Worm (Caenorhabditis elegans) whole organism, L4/young adult: ENCODE measurements around the gene Y22D7AL.9.

Experiments used
- dao-5 ChIP-seq: sonication (generic microtip); optimal IDR thresholded peaks from 2 replicates; lab custom pipeline; 2016; ENCODE audit warnings: missing genotype, missing genetic modification characterization, moderate library complexity, missing compliant biosample characterization
- him-1 ChIP-seq: sonication (generic microtip); optimal IDR thresholded peaks from 2 replicates; lab custom pipeline; 2016; ENCODE audit warnings: missing genotype, missing genetic modification reagents, missing genetic modification characterization, missing compliant biosample characterization

ce11 chrIII:1634270-1634669, 20.4 kb upstream of the Y22D7AL.9 start, which contains the start of gene Y22D7AL.11:
- TF ChIP-seq him-1 (tag; lab: Kevin White, UChicago) (no peak), dao-5 (no peak)
